Worm (Caenorhabditis elegans) whole organism, early embryonic: ENCODE measurements around the gene T26H5.10.

Experiments used
- B0310.2 ChIP-seq: sonication (generic microtip); optimal IDR thresholded peaks from 2 replicates; lab custom pipeline; 2016; ENCODE audit warnings: mild to moderate bottlenecking, missing genetic modification characterization, missing compliant biosample characterization
- ama-1 ChIP-seq: fragments of 150-350 bp; optimal IDR thresholded peaks from 2 replicates; lab custom pipeline; 2014
- ceh-36 ChIP-seq: sonication (generic microtip); optimal IDR thresholded peaks from 2 replicates; lab custom pipeline; 2016; ENCODE audit warnings: missing genetic modification characterization, inconsistent platforms, missing compliant biosample characterization
- ets-7 ChIP-seq: sonication (generic microtip); optimal IDR thresholded peaks from 2 replicates; lab custom pipeline; 2016; ENCODE audit warnings: missing genotype, missing genetic modification characterization, missing compliant biosample characterization
- flt-1 ChIP-seq: fragments of 200-800 bp; sonication (Bioruptor generic); IDR thresholded peaks from 2 replicates; pipeline ENCODE4 v1.3.6; 2022; ENCODE audit warnings: missing genetic modification characterization, missing compliant biosample characterization
- hmbx-1 ChIP-seq: sonication (generic microtip); optimal IDR thresholded peaks from 2 replicates; lab custom pipeline; 2016; ENCODE audit warnings: mild to moderate bottlenecking, missing genetic modification characterization, missing compliant biosample characterization
- hmg-4 ChIP-seq: fragments of 200-800 bp; sonication (Bioruptor generic); optimal IDR thresholded peaks from 2 replicates; lab custom pipeline; 2018; ENCODE audit warnings: mild to moderate bottlenecking, missing genetic modification characterization, missing compliant biosample characterization
- hnd-1 ChIP-seq: sonication (generic microtip); optimal IDR thresholded peaks from 2 replicates; lab custom pipeline; 2016; ENCODE audit warnings: missing genetic modification characterization, missing compliant biosample characterization
- pes-1 ChIP-seq: fragments of 200-800 bp; sonication (Bioruptor generic); IDR thresholded peaks from 2 replicates; pipeline ENCODE4 v1.3.6; 2022; ENCODE audit warnings: missing genetic modification reagents, missing genetic modification characterization, missing compliant biosample characterization
- scrt-1 ChIP-seq: fragments of 200-800 bp; sonication (Bioruptor generic); IDR thresholded peaks from 2 replicates; pipeline ENCODE4 v1.3.6; 2022; ENCODE audit warnings: missing genetic modification characterization, missing compliant biosample characterization
- tbx-11 ChIP-seq: fragments of 200-800 bp; sonication (Bioruptor generic); IDR thresholded peaks from 2 replicates; pipeline ENCODE4 v1.3.6; 2022; ENCODE audit warnings: missing genetic modification characterization, missing compliant biosample characterization
- tbx-37 ChIP-seq: fragments of 200-800 bp; sonication (Bioruptor generic); conservative IDR thresholded peaks from 2 replicates; pipeline ENCODE4 v1.3.6; 2022; ENCODE audit warnings: missing genetic modification reagents, missing genetic modification characterization, missing compliant biosample characterization

DNA sequence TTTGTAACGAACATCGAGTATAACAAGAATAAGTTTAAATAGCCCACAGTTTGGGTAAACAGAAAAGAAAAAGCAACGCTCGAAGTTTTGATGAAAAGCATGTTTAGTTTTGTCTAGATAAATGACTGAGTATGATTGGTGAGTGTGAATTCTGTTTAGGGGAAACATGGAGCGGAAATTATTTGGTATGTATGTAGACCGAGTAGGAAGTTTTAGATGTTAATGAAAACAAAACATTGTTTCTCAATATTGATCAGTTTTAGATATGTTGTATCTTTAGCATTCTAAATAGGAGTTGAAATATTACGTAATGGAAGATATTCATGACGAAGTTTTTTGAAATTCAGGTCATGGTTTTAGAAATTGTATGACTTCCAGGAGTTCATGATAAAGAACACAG lies 31.0 kb downstream of the T26H5.10 start, which contains the start of gene srbc-63:
- no peak for TF ChIP-seq ama-1 (lab: Kevin White, UChicago)
- TF ChIP-seq flt-1 (GFP tag; lab: Robert Waterston, UW): no peak
- no peak for TF ChIP-seq hnd-1 (tag; lab: Kevin White, UChicago)
- no peak for TF ChIP-seq ceh-36 (tag; lab: Kevin White, UChicago)
- TF ChIP-seq hmbx-1 (tag; lab: Kevin White, UChicago): no peak
- no peak for TF ChIP-seq scrt-1 (GFP tag; lab: Robert Waterston, UW)
- no peak for TF ChIP-seq hmg-4
- TF ChIP-seq tbx-11: no peak
- no peak for TF ChIP-seq ets-7 (tag; lab: Kevin White, UChicago)
- no peak for TF ChIP-seq B0310.2 (tag; lab: Kevin White, UChicago)
- no peak for TF ChIP-seq tbx-37 (GFP tag; lab: Robert Waterston, UW)
- TF ChIP-seq pes-1 (GFP tag; lab: Robert Waterston, UW): no peak
